Worm (Caenorhabditis elegans): Measurements from ENCODE around the gene dhs-25.

dhs-25 gene

DNA sequence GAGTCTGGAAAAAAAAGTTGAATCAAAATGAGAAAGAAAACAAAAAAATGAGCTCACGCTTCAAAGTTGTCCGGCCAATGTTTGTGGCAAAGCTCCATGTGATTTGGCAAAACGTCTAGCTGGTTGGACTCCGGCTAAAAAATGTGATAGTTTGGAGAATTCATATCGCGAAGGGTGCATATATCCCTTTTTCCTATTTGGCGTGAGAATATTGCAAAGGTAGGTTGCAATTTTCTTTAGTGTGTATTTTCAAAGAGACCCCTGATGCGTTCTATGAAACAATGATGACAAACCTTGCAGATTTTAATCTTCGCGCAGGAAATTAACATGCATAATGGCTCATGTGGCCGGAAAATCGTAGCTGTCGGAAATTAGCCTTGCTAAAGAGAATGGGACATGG lies 5.8 kb downstream of the dhs-25 start:
- TF ChIP-seq unc-62 (GFP tag; optimal IDR thresholded peaks at IDR 0.05), result no peak

DNA sequence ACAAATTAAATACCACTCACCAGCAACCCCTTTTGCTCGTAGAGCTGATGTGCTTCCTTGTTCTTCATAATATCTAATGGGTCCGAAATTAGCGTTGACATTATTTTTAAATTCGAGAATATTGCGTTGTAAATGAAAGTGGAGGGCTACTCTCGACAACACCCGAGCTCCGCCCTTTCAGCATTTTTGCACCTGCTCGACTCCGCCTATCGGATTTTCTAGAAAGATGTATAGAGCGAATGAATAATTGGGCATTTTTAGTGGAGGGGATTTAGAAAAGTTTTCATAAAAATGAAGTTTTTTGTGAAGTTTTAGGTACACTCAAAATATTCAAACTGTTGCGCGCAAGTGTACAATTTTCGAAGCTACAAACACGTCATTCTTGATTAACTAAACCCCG lies 7.9 kb downstream of the dhs-25 start, which contains the start of gene F09E10.5:
F09E10.5 (minus strand) TSS at position 101 of the 400 bp plus-strand sequence.
- TF ChIP-seq unc-62 (GFP tag; optimal IDR thresholded peaks at IDR 0.05), result no peak

DNA sequence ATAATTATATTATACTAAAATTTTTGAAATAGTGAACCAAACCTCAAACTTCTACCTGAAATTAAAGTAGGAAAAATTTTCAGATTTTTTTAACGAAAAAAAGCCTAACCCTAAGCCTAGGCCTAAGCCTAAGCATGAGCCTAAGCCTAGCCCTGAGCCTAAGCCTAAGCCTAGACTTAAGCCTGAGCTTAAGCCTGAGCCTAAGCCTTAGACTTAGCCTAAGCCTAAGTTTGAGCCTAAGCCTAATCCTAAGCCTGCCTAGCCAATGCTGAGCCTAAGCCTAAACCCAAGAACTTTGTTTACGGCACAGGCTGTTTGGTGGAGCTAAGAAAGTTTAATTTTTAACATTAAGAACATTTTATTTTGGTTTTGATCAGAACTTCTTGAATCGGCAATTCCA lies 9.6 kb downstream of the dhs-25 start:
- no peak for TF ChIP-seq unc-62 (GFP tag; optimal IDR thresholded peaks at IDR 0.05)

DNA sequence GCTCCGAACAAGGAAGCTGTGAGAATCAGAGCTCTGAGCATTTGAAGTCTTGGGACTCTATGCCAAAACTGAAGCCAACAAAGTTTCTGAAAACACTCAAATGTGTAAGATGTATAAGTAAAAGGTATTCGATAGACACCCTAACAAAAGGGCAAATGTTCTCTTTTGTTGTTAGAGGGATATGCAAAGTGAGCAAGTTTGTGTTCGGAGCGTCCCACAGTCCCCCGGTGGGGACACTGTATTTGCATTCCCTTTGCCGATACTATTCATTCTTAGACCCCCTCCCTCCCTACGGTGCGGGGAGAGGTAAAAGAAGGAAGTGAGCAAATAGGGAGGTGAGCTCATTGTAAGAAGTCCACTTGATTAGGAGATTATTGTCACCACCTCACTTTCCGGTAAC lies 11.2 kb downstream of the dhs-25 start, which contains the start of gene F09E10.6:
F09E10.6 (minus strand) TSS at position 101 of the 400 bp plus-strand sequence.
- TF ChIP-seq unc-62 (GFP tag; optimal IDR thresholded peaks at IDR 0.05), result no peak

DNA sequence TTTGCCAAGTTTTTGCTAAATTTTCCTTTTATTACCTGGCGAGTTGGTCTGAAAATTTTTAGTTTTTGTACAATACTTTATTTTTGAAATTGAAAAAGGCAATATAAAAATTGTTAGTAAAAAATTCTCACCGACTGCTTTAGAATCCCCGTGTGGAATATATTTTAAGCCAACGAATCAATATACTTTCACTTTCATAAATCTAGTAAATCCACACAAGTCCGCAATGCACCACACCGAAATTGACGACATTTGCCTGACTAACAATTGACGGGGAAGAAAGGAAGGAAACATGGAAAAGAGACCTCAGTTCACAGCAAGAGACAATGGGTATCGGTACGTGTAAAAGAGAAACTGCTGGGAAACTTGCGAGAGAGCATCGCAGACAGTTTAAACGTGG lies 13.2 kb downstream of the dhs-25 start:
- TF ChIP-seq unc-62 (GFP tag; optimal IDR thresholded peaks at IDR 0.05), result no peak

DNA sequence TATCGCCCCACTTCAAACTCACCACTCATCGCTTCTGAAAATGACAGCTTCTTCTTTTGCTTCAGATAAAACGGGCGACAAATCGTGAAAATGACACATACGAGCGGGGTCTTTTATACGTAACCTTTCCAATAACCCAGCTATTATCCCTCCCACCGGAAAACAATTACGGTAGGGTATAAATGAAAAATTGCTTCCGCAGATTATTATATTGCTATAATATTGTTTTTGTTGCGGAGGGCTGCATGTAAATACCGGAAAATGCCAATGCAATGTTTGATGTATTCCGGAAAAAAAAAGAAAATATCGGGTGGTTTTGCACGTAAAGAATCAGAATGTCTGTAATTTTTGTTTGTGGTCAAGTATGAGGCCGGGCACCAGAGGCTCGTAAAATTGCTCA lies 15.4 kb downstream of the dhs-25 start, which contains the start of gene F09E10.7:
F09E10.7 (minus strand) TSS at position 101 of the 400 bp plus-strand sequence.
- no peak for TF ChIP-seq unc-62 (GFP tag; optimal IDR thresholded peaks at IDR 0.05)

DNA sequence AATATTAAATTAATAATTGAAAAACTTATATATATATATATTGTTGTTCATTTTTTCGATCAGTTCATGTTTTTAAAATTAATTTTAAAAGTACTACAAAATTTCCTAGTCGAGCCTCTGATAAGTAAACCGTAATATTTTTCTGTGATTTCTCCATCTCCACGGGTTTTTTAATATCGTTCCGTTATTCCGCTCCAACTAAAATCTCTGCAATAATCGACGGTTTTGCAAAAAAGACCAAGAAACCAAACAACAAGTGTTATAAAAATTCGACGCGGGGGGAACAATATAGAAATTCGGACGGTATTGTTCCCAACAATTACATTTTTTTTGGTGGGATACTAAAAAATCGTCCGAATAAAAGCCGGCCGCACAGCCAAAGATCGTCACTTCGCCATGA lies 16.2 kb downstream of the dhs-25 start, which contains the start of gene F09E10.1:
F09E10.1 (plus strand) TSS at position 301 of the 400 bp plus-strand sequence.
- no peak for TF ChIP-seq unc-62 (GFP tag; optimal IDR thresholded peaks at IDR 0.05)

DNA sequence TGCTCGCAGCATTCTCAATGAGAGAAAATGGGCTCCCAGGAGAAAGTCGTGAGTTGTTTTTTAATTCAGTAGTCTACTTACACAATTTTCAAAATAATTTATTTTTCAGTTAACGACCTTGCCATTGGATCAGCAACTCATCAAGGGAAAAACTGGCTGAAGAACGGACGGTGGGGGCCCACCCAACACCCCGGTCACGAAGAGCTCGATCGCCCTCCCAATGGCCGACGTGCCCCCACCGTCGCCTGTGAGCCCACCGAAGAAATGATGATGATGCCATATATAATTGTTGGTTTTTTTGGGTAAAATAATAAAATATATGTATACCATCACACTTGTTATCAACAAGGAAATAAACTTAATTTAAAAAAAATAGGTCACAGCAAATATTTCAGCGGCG lies 16.6 kb downstream of the dhs-25 start:
- no peak for TF ChIP-seq unc-62 (GFP tag; optimal IDR thresholded peaks at IDR 0.05)

DNA sequence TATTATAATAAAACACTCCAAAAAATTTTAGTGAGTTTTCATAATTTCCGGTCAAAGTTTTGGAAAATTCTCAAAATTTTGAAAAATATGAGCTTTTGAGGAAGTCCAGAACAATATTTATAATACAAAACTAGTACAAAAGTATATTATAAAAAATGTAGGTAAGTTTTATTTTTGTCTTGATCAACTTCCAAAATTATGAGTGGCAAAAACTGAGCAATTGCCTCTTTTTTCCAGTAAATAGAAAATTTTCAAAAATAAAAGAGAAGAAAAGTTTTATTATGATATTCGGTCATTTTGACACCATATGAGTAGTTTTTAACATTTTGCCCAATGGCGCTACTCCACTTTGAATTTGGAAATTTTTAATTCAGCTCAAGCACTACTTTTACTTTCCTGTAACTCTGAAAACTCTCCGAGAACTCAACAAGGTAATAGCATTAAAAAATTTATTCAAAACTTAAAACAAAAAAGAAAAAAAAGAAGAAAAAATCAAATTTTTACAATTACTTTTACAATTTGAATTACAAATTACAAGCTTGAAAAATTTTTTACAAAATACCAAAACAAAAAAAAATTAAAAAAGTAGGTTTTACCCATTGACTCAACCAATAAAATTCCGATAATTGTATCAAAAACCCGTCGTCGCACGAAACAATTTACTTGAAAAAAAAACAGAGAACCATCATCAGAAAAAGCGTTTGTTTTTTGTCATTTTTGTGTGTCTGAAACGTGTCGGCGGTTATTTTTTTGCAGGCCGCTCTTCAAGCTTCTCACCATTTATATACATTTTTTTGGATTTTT lies 17.6 kb downstream of the dhs-25 start:
- TF ChIP-seq unc-62 (GFP tag; optimal IDR thresholded peaks at IDR 0.05), result no peak

DNA sequence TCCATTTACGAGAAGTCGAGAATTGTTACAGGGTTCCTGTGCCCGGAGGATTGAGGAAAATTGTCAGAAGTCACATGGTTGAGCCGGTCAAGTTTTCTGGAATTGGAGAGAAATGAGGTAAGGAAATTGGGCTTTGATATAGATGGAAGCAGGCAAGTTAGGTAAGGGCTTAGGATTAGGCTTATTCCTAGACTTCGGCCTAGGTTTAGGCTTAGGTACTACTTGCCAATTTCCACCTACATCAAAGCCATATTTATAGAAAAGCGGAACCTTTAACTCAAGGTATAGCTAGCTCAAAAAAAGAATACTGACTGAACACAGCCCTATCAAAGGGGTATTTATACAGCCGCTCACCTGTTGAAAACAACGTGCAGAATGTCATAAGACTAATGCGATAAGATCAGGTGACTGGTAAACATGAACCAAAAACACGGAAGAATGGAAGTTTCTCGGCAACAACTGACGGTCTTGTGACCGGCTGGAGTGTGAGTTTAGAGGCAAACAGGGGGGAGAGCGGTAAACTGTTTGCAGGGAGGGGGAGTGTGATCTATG lies 18.3 kb downstream of the dhs-25 start:
- no peak for TF ChIP-seq unc-62 (GFP tag; optimal IDR thresholded peaks at IDR 0.05)

DNA sequence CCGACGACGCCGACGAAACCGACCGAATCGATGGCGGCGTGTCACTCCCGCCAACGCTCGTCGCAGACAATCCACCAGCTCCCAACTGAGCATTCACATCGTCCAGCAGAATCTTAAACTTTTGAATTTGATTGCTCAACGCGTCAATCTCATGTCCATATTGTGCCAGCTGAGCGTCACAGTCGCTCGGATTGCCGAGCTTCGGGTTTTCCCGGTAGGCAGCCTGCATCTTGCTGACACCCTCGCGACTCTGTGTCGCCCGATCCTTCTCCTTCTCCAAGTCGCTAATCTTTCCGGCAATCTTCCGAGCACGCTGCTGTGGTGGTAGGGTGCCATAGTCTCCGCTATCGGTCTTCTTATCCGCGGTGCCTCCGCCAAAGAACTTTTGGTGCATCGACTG lies 26.0 kb downstream of the dhs-25 start:
- TF ChIP-seq unc-62 (GFP tag; optimal IDR thresholded peaks at IDR 0.05), result no peak

DNA sequence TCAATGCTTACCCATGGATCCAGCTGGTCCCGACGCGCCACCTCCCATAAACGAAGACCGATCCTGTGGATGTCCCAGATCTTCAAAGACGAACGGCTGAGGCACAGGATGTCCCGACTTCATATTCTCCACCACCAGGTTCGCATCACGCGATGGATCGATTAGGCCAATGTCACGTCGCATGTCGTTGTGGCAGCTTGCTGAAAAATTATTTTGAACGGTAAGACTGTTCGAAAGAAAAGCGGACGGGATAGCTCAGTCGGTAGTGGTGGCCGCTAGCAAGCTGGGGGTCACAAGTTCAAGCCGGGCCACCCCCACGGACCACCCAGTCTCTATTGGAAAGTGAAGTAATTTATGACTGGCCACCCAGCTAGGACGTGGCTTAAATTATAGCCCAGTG lies 26.8 kb downstream of the dhs-25 start:
- TF ChIP-seq unc-62 (GFP tag; optimal IDR thresholded peaks at IDR 0.05), result no peak

DNA sequence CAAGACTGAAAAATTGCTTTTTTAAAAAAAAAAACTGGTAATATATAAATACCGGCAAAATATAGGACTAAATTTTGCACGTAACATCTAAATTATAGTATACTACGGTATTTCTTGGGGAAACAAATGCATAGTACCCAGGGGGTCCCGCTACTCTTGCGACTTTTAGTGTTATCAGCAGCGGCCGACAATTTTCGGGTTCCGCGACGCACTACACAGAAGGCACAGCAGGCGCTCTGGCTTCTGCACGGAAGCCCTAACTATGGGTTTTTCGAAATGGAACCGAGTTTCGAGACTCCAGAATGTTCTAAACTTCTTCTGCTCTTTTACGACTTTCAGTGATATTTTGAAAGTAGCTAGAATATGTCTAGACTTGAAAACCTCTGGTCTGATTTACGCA lies 30.2 kb downstream of the dhs-25 start:
- TF ChIP-seq unc-62 (GFP tag; optimal IDR thresholded peaks at IDR 0.05), result no peak

DNA sequence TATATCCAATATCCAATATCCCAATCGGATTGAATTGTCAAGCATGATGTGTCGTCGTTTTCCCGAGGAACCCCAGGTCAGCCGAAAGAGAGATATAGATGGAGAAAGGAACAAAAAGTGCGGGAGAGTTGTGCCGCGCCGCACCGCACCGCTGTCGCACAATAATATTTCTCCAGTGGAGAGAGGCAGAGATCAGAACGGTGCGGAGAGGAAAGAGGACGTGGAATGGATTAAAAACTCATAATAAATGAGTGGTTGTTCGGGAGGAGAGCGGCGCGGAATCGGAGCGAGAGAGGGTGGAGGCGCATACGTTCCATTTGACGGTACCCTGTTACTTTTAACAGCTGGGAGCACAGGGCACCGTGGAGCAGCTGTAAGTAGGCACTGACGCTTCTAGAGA lies 31.2 kb downstream of the dhs-25 start:
- TF ChIP-seq unc-62 (GFP tag; optimal IDR thresholded peaks at IDR 0.05), result no peak

DNA sequence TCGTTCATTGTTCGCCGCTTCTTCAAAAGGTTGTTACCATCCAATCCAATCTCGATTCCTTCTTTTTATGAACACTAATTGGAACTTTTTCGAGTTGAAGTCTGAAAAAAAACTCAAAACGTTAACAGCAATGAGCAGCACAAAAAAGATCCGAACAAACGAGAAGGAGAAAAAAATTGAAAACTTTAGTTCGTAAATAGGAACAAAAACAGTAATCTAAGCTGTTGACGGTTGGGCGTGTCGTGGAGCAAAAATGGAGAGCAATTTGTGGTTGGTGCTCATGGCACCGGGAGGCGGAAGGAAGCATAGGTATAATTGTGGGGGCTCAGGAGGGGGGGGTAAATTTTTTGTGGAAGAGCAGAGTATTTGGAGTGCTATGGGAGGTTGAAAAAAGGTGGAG lies 35.1 kb downstream of the dhs-25 start, which contains the start of gene toca-1:
toca-1 (minus strand) TSS at position 101 of the 400 bp plus-strand sequence.
- TF ChIP-seq unc-62 (GFP tag; optimal IDR thresholded peaks at IDR 0.05), result no peak

DNA sequence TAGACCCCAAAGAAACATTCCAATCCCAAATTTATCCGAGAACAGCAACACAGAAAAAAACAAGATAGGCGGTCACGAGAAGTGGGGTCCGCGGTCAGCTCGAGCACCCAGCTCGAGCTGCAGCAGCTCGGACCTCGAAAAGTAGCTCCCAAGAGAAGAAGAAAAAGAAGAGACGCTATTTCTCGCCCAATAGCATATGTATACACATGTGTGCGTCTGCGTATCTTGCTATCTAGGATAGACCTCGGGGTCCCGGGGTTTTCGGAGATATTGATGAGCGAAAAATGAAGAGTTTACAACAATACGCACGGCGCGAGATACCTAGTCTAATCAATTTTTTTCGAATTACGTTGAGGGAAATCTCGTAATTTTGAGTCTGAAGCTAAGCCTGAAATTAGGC lies 35.7 kb downstream of the dhs-25 start:
- no peak for TF ChIP-seq unc-62 (GFP tag; optimal IDR thresholded peaks at IDR 0.05)

DNA sequence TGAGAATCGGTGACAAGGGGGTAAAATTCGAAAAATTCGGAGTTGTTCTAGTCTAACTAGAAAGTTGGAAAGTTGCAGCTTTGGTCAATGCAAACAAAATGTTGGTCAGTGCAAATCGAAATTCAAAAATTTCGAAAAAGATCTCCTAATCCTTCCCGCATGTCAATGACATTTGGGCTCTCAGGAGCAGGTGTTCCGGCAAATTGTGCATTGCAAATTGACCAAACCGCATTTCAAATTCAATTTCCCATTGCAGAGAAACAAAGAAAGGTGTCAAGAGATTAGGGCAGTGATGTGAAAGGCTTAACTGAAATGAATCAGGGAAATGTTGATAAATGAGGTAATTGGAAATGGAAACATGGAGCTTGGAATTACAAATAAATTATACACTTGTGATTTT lies 36.9 kb downstream of the dhs-25 start:
- TF ChIP-seq unc-62 (GFP tag; optimal IDR thresholded peaks at IDR 0.05), result no peak
